Fruit fly (Drosophila melanogaster) whole organism, larva: Measurements from ENCODE around the gene Rad9.

ENCODE experiments used
- noc ChIP-seq: fragments of 200-800 bp; sonication (Bioruptor generic); optimal IDR thresholded peaks from 3 replicates; lab custom pipeline; 2019; ENCODE audit warnings: missing biosample characterization, mild to moderate bottlenecking, missing genetic modification characterization, moderate library complexity

Gene Rad9

DNA sequence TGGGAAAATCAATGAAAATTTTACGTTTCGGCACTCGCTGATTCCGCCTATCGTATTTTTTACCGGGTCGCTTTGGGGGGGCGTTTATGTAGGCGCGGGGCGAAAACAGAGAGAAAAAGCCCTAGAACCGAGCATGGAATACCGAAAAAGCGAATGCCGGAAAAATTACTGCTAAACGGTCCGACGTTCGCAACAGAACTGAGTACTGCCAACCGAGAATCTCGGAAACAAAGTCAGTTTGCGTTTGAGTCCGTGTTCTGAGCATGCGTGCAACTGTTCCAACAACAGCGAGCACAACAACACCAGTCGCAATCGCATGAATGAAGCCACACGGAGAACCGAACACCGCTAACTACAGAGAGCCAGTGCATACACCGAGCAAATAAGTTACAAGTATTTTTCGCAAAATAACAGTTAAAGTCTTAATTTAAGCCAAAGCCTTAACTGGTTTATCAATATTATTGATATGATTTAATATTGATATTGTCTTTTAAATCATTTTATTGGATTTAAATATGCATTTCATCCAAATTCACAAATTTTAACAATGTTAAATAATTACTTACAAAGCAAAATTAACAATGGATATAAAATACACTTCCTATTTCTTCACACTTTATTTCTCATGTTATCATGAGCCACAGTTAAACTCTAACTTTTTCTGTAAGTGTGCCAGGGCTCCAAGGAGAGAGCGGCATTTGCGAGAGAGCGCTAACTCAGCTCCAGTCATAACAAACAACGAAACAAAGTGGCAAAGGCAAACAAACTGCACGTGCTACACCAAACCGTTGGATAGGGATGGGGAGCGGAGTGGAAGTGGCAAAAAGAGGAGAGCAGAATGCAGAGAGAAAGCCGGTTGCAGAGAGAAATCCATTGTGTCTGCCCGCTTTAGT lies 18.2 kb upstream of the Rad9 start, which contains the start of gene CG3961:
TSS of gene CG3961 (minus strand) at position 201 of the 893 bp plus-strand sequence.
- peak; percentile 78 for TF ChIP-seq noc

DNA sequence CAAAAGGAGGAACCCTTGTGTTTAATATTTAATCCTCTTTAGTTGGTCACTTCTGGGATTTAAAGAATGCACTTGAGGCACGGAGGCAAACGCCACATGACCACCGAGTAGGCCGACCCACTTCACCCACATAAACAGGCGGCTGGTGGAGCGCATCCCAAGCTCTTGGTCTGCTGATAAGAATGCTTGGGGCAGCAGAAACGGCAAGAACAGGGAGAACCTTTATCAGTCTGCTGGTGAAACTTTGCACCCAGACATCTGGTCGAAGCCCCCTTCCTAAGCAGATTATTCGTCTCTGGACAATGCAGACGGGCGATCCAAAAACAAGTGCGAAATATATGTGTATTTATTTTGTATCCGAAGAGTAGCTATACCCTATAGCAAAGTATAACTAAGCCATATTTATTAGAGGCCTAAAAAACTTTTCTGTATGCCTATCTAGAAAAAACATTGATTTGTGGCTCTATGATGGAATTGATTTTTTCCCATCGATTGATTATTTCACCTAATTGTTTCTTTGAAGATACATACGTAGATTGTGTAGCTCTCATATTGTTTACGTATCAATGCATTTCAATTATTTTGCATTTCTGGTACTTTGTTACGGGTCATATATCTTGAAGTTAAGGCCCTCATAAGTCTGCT lies 17.0 kb upstream of the Rad9 start:
- TF ChIP-seq noc = no peak

- no peak for TF ChIP-seq noc
These were observed 9.3 kb upstream of the Rad9 start for dm6 chr3L:18881613-18882012.

dm6 chr3L:18870027-18870426 lies 2.3 kb downstream of the Rad9 start, which contains the start of gene Blos3:
Blos3 (plus strand) TSS chr3L:18870224.
- TF ChIP-seq noc = no peak

DNA sequence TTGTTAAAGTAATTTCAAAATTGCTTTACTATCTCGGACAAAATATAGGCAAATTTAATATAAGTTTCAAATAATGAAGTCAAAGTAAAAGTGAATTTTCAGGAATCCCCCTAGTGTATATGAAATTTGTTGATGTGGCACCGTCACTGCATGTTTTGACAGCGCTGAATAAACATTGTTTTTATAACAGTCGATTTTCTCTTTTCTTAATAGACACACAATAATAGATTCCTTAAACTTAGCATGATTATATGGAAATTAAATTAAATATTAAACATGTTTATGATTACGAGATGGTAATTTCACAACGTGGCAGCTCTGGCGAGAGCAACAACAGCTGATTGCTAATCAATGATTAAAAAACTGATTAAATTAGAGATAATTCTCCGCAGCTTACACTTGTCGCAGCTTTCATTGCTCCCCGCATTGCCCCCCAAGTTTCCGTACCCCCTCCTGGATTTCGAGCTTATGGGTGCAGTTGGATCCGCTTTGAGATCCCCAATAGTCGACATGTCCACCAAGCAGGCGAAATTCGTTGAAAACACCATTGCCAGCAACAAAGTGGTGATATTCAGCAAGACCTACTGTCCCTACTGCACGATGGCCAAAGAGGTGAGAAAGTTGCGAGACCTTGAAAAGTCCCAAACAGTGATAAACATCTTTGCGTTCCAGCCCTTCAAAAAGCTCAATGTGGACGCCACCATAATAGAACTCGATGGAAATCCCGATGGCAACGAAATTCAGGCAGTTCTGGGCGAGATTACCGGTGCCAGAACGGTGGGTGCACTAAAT lies 3.1 kb downstream of the Rad9 start, which contains the start of gene Grx1:
TSS of gene Grx1 (plus strand) at position 196 of the 792 bp plus-strand sequence.
- peak; percentile 56 for TF ChIP-seq noc

DNA sequence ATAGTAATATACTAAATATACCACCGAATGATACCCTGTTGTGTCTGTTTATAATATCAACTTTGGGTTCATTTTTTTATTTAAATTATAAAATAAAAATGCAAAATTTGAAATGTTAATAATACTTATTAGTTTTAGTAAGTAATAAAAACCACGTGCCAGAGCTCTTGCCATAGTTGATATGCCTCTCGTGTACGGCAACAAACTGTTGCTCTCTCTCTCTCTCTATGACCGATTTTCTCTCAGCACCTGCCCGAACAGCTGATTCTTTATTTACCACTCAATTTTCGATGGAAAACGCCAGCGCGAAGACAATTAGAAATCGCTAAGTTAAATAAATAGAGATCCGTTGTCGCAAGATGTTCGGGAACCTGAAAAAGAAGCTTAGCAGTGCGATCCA lies 4.8 kb downstream of the Rad9 start, which contains the start of gene Dysb:
TSS of gene Dysb (plus strand) at position 251 of the 400 bp plus-strand sequence.
- peak; percentile 88 for TF ChIP-seq noc

- no peak for TF ChIP-seq noc
These were observed 6.6 kb downstream of the Rad9 start, which contains the start of gene CG14074 for dm6 chr3L:18865447-18866367. CG14074 (plus strand) TSS chr3L:18866225.

DNA sequence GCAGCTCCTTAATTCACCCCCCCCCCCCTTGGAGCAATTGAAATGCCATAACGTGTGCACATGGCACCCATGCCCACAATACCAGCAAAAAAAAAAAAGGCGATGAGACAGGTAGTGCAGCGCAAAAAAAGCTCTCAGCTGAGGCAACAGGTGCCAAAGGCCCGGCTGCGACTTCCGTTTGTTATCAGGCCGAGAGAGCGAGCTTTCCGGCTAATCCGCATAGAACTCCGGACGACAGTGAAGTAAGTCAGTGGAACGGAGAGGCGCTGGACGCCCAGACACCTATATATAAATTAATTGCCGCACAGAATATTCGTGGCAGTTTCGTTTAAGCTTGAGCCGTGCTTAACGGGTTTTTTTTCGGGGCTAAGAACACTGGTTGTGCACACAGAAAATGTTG lies 9.0 kb downstream of the Rad9 start, which contains the start of gene CG6865:
TSS of gene CG6865 (plus strand) at position 321 of the 400 bp plus-strand sequence.
- no peak for TF ChIP-seq noc

dm6 chr3L:18861893-18862292 lies 10.5 kb downstream of the Rad9 start:
- no peak for TF ChIP-seq noc

dm6 chr3L:18860467-18860866 lies 11.9 kb downstream of the Rad9 start:
- TF ChIP-seq noc = no peak

DNA sequence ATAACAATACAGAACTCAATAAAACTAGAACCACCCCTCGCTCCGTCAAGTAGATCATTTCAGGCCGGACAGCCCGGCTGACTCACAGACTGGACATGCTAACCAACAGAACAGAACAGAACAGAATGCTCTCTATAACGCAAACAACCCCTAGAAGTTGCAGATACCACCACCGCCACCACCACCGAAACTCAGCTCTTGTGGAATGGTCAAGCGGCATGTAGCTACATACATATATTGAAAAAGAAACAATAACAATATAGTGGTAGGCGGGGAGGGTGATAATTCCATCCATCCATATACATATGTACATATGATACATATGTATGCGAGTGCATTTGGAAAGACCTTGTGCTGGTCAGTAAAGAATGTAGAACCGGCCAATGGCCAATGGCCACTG lies 17.9 kb downstream of the Rad9 start:
- no peak for TF ChIP-seq noc

DNA sequence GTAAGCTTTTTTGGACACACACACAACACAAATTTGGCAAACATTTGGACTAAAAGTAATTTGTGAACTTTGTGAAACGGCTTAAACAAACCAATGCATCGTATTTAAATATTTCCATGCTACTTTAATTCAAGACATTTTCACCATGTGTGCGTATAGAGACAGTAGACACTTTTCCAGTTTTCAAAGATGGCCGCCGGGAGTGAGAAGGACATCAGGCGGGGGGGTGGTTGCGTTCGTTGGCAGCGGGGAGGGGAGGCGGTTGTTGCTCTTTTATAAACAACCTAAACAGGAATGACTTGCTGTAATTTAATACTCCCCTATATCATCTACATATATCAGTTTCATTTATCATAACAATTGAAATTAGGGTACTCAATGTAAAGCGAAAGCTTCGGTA lies 18.9 kb downstream of the Rad9 start:
- TF ChIP-seq noc = no peak

DNA sequence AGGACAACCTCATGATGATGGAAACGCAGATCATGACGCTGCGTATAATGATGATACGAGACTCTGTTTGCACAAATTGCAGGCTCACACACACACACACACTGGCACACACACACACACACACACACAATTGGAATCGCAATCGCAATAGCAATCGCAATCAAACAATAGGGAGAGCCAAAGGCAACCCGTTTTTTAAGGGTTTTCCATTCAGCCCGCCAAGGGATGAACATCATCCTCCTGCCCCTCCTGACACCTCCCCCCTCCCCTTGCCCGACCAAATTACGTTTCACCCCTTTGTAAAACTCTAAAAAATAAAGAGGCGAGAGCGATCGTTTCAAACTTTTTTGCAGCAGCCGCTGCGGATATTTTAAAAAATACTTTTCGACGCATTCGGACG lies 20.1 kb downstream of the Rad9 start:
- no peak for TF ChIP-seq noc

DNA sequence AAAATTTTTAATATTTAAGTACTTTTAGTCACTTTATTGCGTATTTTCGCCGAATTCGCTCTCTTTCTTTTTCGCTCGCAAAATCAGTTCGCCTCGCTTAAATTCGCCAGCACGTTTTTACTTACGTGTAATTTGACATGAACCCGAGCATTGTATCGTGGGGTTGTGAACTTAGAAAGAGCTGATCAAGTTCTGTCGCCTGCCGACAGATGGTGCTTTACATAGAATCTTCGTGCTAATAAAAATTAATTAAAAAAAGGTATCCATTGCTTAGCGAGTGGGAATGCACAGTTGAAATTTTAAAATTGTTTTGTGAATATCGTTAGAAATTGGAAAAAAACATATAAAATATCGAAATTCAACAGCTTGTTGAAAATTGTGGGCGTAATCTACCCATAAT lies 23.9 kb downstream of the Rad9 start:
- no peak for TF ChIP-seq noc

DNA sequence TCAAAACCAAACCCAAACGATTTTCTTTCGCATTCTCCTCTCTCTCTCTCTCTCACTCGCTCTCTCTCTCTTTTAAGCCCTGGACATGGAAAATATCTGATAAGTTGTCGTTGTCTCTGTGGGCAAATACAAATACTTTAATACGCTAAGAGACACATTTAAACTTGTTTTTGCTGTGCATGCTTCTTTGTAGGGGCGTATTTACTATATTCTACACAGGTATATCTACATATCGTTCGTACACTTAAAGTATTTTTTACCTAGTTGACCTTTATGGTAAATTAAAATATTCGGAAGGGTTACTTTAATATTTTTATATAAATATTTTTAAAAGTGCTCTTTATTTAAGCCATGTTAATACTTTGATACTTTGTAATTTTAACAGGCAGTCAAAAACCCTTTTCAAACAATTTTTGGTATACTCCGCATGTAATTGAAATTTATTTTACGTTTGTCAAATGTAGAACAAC lies 26.0 kb downstream of the Rad9 start:
- TF ChIP-seq noc = no peak

- no peak for TF ChIP-seq noc
These were observed 26.3 kb downstream of the Rad9 start, which contains the start of gene Indy for dm6 chr3L:18846233-18846271. Indy (minus strand) TSS chr3L:18846267.
